Fruit fly (Drosophila melanogaster): ENCODE results near the gene pigs.

The pigs gene

DNA sequence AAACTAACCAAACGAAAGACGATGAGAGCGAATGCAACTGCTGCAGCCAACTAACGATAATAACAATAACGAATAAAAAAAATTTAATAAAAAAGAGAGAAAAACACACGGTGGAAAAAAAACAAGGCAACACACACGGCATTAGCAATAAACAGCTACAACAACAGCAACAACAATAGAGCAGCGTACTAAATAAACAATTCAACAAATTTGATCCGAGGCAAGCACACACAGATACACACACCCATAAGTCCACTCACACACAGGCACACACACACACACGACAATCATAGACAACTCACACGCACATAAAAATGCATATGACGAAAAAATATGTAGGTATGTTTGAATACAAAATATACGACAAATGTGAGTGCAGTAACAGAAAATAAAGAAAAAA lies 102.7 kb downstream of the pigs start:
- TF ChIP-seq fd96Ca (GFP tag; IDR thresholded peaks at IDR 0.05): peak; percentile 31; the same call in 1 of the 3 replicates
- no peak for TF ChIP-seq Pif1A (GFP tag; optimal IDR thresholded peaks at IDR 0.05)
- no peak for TF ChIP-seq CG15710 (tag; optimal IDR thresholded peaks at IDR 0.05)
- peak; percentile 32; the same call in 1 of the 2 replicates for TF ChIP-seq CG12605 (GFP tag; IDR thresholded peaks at IDR 0.05)
- peak; percentile 67 for TF ChIP-seq CG4496 (GFP tag; IDR thresholded peaks at IDR 0.05)
- peak; percentile 31; the same call in 1 of the 2 replicates for TF ChIP-seq CG32121 (GFP tag; IDR thresholded peaks at IDR 0.05)
